Worm (Caenorhabditis elegans): ENCODE results near the gene Y15E3A.4.

ce11 chrX:15325709-15326108 lies 5.1 kb upstream of the Y15E3A.4 start, which contains the start of gene Y15E3A.3:
- TF ChIP-seq lin-39 (tag; optimal IDR thresholded peaks at IDR 0.05), result no peak
- TF ChIP-seq Y55F3AM.14 (GFP tag; optimal IDR thresholded peaks at IDR 0.05), result no peak
- no peak for TF ChIP-seq nhr-129 (tag; optimal IDR thresholded peaks at IDR 0.05)
- TF ChIP-seq mdl-1 (tag; optimal IDR thresholded peaks at IDR 0.05), result no peak
- no peak for TF ChIP-seq ZK546.5 (tag; optimal IDR thresholded peaks at IDR 0.05)
- TF ChIP-seq dmd-4 (tag; optimal IDR thresholded peaks at IDR 0.05), result no peak
- no peak for TF ChIP-seq unc-62 (GFP tag; optimal IDR thresholded peaks at IDR 0.05)
- no peak for TF ChIP-seq lsy-2 (tag; optimal IDR thresholded peaks at IDR 0.05)
- no peak for TF ChIP-seq nhr-23 (tag; optimal IDR thresholded peaks at IDR 0.05)
- TF ChIP-seq F13H6.1 (tag; optimal IDR thresholded peaks at IDR 0.05), result no peak
- TF ChIP-seq fos-1 (tag; optimal IDR thresholded peaks at IDR 0.05), result no peak
- no peak for TF ChIP-seq nhr-25 (tag; optimal IDR thresholded peaks at IDR 0.05)

Measured in whole organism, L2 larva.